Fruit fly (Drosophila melanogaster) whole organism, larva: ENCODE measurements around the gene CG17211.

ENCODE experiments used
- noc ChIP-seq: fragments of 200-800 bp; sonication (Bioruptor generic); optimal IDR thresholded peaks from 3 replicates; lab custom pipeline; 2019; ENCODE audit warnings: missing biosample characterization, mild to moderate bottlenecking, missing genetic modification characterization, moderate library complexity

CG17211 gene

DNA sequence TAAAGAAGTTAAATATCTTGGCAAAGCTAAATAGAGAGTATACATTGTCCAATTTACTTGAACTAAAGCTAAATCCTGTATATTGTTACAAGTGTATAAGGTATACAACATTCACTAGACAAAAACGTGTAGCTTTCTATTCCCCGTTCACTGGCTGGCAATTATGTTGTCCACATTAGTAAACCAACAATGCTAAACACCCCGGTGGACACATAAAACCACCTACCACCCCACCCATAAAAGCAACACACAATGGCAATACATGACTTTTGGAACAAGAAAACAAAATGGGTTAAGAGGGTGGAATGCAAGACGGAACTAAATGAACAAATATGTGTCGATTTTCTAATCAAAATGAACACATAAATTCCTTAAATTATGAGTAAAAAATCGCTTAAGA, 49.8 kb downstream of the CG17211 start, which contains the start of gene ZnT33D:
TSS of gene ZnT33D (plus strand) at position 301 of the 400 bp plus-strand sequence.
- no peak for TF ChIP-seq noc (tag; lab: Kevin White, UChicago)

DNA sequence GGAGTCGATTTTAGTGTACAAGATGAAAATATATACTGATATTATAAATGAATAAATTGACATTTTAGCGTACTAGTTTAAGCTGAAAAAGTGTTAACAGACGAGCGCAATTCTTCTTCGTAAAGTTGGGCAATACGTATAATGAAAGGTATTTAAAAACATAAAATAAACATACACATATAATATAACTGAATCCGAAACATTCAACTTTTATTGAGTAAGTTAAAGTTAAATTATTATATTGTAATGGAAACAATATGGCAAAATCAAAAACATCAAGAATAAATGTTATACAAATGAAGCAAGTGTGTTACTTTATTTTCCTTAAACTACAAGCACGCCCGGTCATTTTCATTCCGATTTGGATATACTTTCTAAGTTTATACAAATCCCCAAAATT, 56.1 kb downstream of the CG17211 start, which contains the start of gene CG17217:
TSS of gene CG17217 (plus strand) at position 301 of the 400 bp plus-strand sequence.
- TF ChIP-seq noc (tag; lab: Kevin White, UChicago), result no peak

DNA sequence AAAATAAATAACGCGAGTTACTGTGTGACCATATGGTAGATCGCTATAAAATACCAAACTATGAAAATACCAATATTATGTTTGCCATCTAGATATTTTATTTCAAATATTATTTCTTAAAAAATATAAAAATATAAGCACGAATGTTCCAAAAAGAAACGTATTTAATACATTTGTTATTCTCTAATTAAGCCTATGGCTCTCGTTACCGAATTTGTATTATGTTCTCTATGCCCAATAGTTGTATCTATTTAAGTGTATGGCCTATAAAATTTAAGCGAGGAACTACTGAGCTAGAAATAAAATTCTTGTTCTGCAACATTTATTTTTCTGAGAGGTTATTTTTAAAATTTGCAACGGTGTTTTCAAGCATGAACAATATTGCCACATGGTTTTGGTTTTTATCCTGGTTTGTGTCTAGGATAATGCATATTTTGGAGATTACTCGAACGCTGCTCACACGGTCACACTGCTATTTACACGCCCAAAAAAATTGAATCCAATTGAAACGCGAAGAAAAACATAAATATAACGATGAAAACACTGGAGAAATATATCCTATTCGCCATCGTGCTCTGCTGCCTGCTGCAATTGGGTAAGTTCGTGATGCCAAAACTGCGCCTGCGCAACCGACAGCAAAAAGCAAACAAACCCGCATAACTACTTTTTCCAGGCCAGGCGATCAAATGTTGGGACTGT, 58.5 kb downstream of the CG17211 start, which contains the start of the genes CG6583 and crok:
TSS of gene CG6583 (minus strand) at position 51 of the 699 bp plus-strand sequence.
TSS of gene crok (plus strand) at position 446 of the 699 bp plus-strand sequence.
- TF ChIP-seq noc (tag; lab: Kevin White, UChicago), result no peak

DNA sequence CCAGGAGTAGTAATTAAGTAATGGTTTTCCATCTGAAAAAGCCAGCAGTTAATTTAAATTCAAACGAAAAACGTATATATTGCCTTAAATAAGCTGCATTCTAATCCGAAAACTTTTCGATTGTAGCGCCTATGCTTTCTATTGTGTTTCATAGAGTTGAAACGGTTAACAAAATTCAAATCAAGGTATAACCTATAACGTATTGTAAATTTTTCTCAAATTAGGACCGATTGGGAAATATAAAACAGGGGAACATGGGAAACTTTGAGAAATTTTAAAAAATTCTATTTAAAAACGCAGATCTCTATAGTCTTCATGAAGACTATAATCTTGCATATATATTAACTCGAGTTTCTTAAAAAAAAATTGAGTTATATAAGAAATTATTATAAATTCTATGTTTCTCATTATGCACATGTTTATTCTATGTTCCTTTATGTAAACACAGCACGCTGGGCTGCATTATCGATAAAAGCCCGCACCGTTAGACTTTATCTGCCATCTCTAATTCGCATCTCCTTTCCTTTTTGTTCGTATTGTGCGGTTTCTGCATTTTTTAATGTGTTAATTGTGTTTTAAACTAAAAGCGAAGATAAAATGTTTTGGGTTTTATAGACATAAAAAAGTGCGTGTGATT, 60.5 kb downstream of the CG17211 start, which contains the start of gene bru1:
TSS of gene bru1 (plus strand) at position 512 of the 637 bp plus-strand sequence.
- TF ChIP-seq noc (tag; lab: Kevin White, UChicago), result no peak

DNA sequence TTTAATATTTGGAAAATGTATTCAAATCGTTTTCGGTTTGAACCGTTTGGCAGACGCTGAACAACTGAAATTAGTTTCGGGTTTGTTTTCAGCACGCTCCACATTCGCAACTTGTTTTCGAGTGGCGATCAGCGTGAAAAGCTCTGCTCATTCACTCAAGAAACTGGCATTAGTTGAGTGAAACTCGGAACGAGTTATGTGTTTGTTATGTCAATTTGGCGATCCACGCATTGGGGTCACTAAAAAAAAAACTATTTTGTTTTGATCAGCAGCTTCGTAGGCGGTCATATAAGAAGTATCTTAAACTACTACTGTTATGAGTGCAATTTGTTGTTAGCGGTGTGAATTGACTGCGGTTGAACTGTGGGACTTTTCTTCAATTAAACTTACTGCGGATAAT, 63.5 kb downstream of the CG17211 start, which contains the start of gene atilla:
TSS of gene atilla (minus strand) at position 266 of the 400 bp plus-strand sequence.
- TF ChIP-seq noc (tag; lab: Kevin White, UChicago), result no peak
